Worm (Caenorhabditis elegans): Measurements from ENCODE around the gene rpl-20.

Gene rpl-20

DNA sequence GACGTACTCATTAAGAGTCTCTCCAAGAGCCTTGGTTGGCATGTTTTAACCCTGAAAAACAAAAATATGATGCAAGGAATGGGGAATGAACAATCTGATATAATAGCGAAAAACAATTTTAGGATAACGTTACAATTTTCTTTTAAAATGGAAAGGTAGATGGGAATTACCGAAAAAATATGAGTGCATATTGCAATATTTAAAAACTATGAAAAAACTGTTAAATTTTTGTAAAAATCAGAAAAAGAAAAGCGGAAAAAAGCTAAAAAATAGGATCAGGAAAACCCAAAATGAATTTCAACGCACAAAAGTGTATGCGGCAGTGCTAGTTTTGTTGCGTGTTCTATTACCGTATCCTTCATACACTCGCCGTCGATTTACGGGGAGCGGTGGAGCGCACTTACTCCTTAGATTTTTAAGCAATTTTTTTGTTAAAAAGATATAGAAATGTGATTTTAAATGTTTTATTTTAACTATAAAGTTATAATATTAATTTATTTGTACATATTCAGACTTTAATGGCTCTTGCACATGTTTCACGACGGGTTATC lies at the start of gene rpl-20, which contains the start of gene Y17G9B.5:
Gene rpl-20 (minus strand): TSS at position 51 of the 551 bp plus-strand sequence.
Gene Y17G9B.5 (plus strand): TSS at position 513 of the 551 bp plus-strand sequence.
- peak; percentile 99 for TF ChIP-seq lin-39 (tag; optimal IDR thresholded peaks at IDR 0.05)
- TF ChIP-seq lin-15B (tag; optimal IDR thresholded peaks at IDR 0.05) = peak; percentile 100
- peak; percentile 98 for TF ChIP-seq egl-5 (tag; optimal IDR thresholded peaks at IDR 0.05)
- peak; percentile 100 for TF ChIP-seq nhr-23 (tag; optimal IDR thresholded peaks at IDR 0.05)
- TF ChIP-seq lsy-12 (tag; optimal IDR thresholded peaks at IDR 0.05) = peak; percentile 100
- TF ChIP-seq ceh-28 (tag; optimal IDR thresholded peaks at IDR 0.05) = peak; percentile 98
- TF ChIP-seq pqm-1 (tag; optimal IDR thresholded peaks at IDR 0.05) = peak; percentile 100
- TF ChIP-seq daf-12 (tag; optimal IDR thresholded peaks at IDR 0.05) = peak; percentile 87
- TF ChIP-seq mml-1 (tag; optimal IDR thresholded peaks at IDR 0.05) = no peak
- TF ChIP-seq ceh-82 (tag; optimal IDR thresholded peaks at IDR 0.05) = peak; percentile 98
- TF ChIP-seq nhr-67 (tag; optimal IDR thresholded peaks at IDR 0.05) = peak; percentile 67
- peak; percentile 100 for TF ChIP-seq nfya-1 (tag; optimal IDR thresholded peaks at IDR 0.05; ENCODE audit: insufficient read depth)
- TF ChIP-seq ceh-16 (tag; optimal IDR thresholded peaks at IDR 0.05) = peak; percentile 60
- TF ChIP-seq skn-1 (tag; optimal IDR thresholded peaks at IDR 0.05) = peak; percentile 97
- peak; percentile 94 for TF ChIP-seq fos-1 (tag; optimal IDR thresholded peaks at IDR 0.05)
- no peak for TF ChIP-seq nhr-12 (tag; optimal IDR thresholded peaks at IDR 0.05)
- TF ChIP-seq elt-3 (tag; optimal IDR thresholded peaks at IDR 0.05) = peak; percentile 94 to 97 (median 94)
- peak; percentile 83 for TF ChIP-seq fkh-2 (tag; optimal IDR thresholded peaks at IDR 0.05)
- TF ChIP-seq nhr-76 (tag; optimal IDR thresholded peaks at IDR 0.05) = peak; percentile 90
- peak; percentile 98 for TF ChIP-seq snpc-4 (tag; optimal IDR thresholded peaks at IDR 0.05)
- no peak for TF ChIP-seq eor-1 (tag; optimal IDR thresholded peaks at IDR 0.05)
- TF ChIP-seq unc-39 (tag; optimal IDR thresholded peaks at IDR 0.05) = peak; percentile 42
- peak; percentile 97 for TF ChIP-seq ztf-4 (tag; optimal IDR thresholded peaks at IDR 0.05)
- peak; percentile 99 for TF ChIP-seq nhr-43 (tag; optimal IDR thresholded peaks at IDR 0.05; ENCODE audit: poor library complexity, severe bottlenecking)
- peak; percentile 100 for TF ChIP-seq fkh-10 (GFP tag; optimal IDR thresholded peaks at IDR 0.05)
- TF ChIP-seq ama-1 (optimal IDR thresholded peaks at IDR 0.05) = peak; percentile 91
- TF ChIP-seq egl-27 (tag; optimal IDR thresholded peaks at IDR 0.05) = peak; percentile 94
- peak; percentile 85 for TF ChIP-seq sea-2 (GFP tag; optimal IDR thresholded peaks at IDR 0.05)
- peak; percentile 31 for TF ChIP-seq mdl-1 (tag; optimal IDR thresholded peaks at IDR 0.05)
- peak; percentile 97 for TF ChIP-seq aly-2 (tag; optimal IDR thresholded peaks at IDR 0.05)
- peak; percentile 98 for TF ChIP-seq nhr-11 (tag; optimal IDR thresholded peaks at IDR 0.05)
- peak; percentile 98 for TF ChIP-seq elt-2 (tag; optimal IDR thresholded peaks at IDR 0.05)
- peak; percentile 83 for TF ChIP-seq ZK546.5 (tag; optimal IDR thresholded peaks at IDR 0.05)
- peak; percentile 97 for TF ChIP-seq nhr-77 (tag; optimal IDR thresholded peaks at IDR 0.05)
- peak; percentile 99 for TF ChIP-seq jun-1 (tag; optimal IDR thresholded peaks at IDR 0.05)
- TF ChIP-seq unc-62 (GFP tag; optimal IDR thresholded peaks at IDR 0.05) = peak; percentile 97
- peak; percentile 100 for TF ChIP-seq pha-4 (tag; optimal IDR thresholded peaks at IDR 0.05)
- TF ChIP-seq hmg-11 (tag; optimal IDR thresholded peaks at IDR 0.05) = peak; percentile 100
- TF ChIP-seq tbx-2 (tag; optimal IDR thresholded peaks at IDR 0.05) = peak; percentile 98
- peak; percentile 39 for TF ChIP-seq nhr-237 (tag; optimal IDR thresholded peaks at IDR 0.05)
- TF ChIP-seq nhr-25 (tag; optimal IDR thresholded peaks at IDR 0.05) = peak; percentile 100
- TF ChIP-seq ztf-11 (tag; optimal IDR thresholded peaks at IDR 0.05) = peak; percentile 64
- TF ChIP-seq R02D3.7 (tag; optimal IDR thresholded peaks at IDR 0.05) = peak; percentile 100
- TF ChIP-seq nhr-28 (tag; optimal IDR thresholded peaks at IDR 0.05) = peak; percentile 98
- peak; percentile 87 for TF ChIP-seq zag-1 (tag; optimal IDR thresholded peaks at IDR 0.05)
- TF ChIP-seq elt-1 (tag; optimal IDR thresholded peaks at IDR 0.05) = peak; percentile 97
- TF ChIP-seq ceh-9 (tag; optimal IDR thresholded peaks at IDR 0.05) = no peak

Measured in whole organism, L3 larva.